Fruit fly (Drosophila melanogaster): Measurements from ENCODE around the gene Dip-B.
A peak's percentile ranks its signal among the peaks of the same experiment; 100 is the strongest.

The Dip-B gene

dm6 chr3R:13793979-13794665, 12.0 kb downstream of the Dip-B start (continued):
- peak; percentile 51; the same call in 1 of the 2 replicates for TF ChIP-seq ssp (GFP tag; IDR thresholded peaks at IDR 0.05)
- TF ChIP-seq CG3065 (GFP tag; optimal IDR thresholded peaks at IDR 0.05), result no peak
- peak; percentile 28; the same call in 2 of the 3 replicates for TF ChIP-seq B-H1 (GFP tag; IDR thresholded peaks at IDR 0.05)
- no peak for TF ChIP-seq CG13894 (tag; optimal IDR thresholded peaks at IDR 0.05)
- peak in 1 of 2 experiments; percentile 24 for TF ChIP-seq Pdp1 (GFP tag; optimal IDR thresholded peaks at IDR 0.05)
- TF ChIP-seq CG15696 (tag; optimal IDR thresholded peaks at IDR 0.05), result no peak
- peak; percentile 80 for TF ChIP-seq vvl (GFP tag; IDR thresholded peaks at IDR 0.05)
- TF ChIP-seq hb (GFP tag; IDR thresholded peaks at IDR 0.05; ENCODE audit: partially characterized antibody), result no peak
- peak; percentile 65 for TF ChIP-seq CG17361 (GFP tag; IDR thresholded peaks at IDR 0.05)
- no peak for TF ChIP-seq nerfin-2 (GFP tag; IDR thresholded peaks at IDR 0.05; ENCODE audit: partially characterized antibody)
- no peak for TF ChIP-seq CG15514 (GFP tag; optimal IDR thresholded peaks at IDR 0.05)
- no peak for TF ChIP-seq chn (GFP tag; optimal IDR thresholded peaks at IDR 0.05)
- peak; percentile 57 for TF ChIP-seq salm (tag; optimal IDR thresholded peaks at IDR 0.05)
- TF ChIP-seq CG6689 (GFP tag; IDR thresholded peaks at IDR 0.05), result peak; percentile 77
- TF ChIP-seq PHDP (tag; optimal IDR thresholded peaks at IDR 0.05), result peak; percentile 81
- TF ChIP-seq CG16813 (GFP tag; IDR thresholded peaks at IDR 0.05; ENCODE audit: partially characterized antibody), result no peak
- TF ChIP-seq E2f1 (GFP tag; IDR thresholded peaks at IDR 0.05), result peak; percentile 25; the same call in 1 of the 2 replicates
- peak; percentile 51; the same call in 1 of the 2 replicates for TF ChIP-seq CG10959 (GFP tag; IDR thresholded peaks at IDR 0.05)
- no peak for TF ChIP-seq dati (GFP tag; IDR thresholded peaks at IDR 0.05)
- TF ChIP-seq grau (tag; optimal IDR thresholded peaks at IDR 0.05), result peak; percentile 73
- no peak for TF ChIP-seq CG14014 (GFP tag; IDR thresholded peaks at IDR 0.05)
- peak in 1 of 2 experiments; percentile 4 for TF ChIP-seq Eip74EF (GFP tag; optimal IDR thresholded peaks at IDR 0.05)
- no peak for TF ChIP-seq Aef1 (GFP tag; IDR thresholded peaks at IDR 0.05)
- TF ChIP-seq CG13123 (GFP tag; optimal IDR thresholded peaks at IDR 0.05), result peak; percentile 42
- no peak for TF ChIP-seq CkIIα-i1 (GFP tag; IDR thresholded peaks at IDR 0.05)
- TF ChIP-seq B-H2 (GFP tag; optimal IDR thresholded peaks at IDR 0.05), result no peak
- TF ChIP-seq CG10321 (GFP tag; IDR thresholded peaks at IDR 0.05), result no peak
- peak; percentile 24 for TF ChIP-seq CG30020 (tag; optimal IDR thresholded peaks at IDR 0.05)
- peak; percentile 32 for TF ChIP-seq org-1 (GFP tag; optimal IDR thresholded peaks at IDR 0.05)
- TF ChIP-seq nmo (GFP tag; optimal IDR thresholded peaks at IDR 0.05), result peak; percentile 87
- TF ChIP-seq dmrt99B (tag; optimal IDR thresholded peaks at IDR 0.05), result peak; percentile 82
- peak; percentile 29 for TF ChIP-seq lilli (GFP tag; optimal IDR thresholded peaks at IDR 0.05)
- peak; percentile 42; the same call in 1 of the 2 replicates for TF ChIP-seq CG14667 (GFP tag; IDR thresholded peaks at IDR 0.05)
- TF ChIP-seq Fer1 (GFP tag; optimal IDR thresholded peaks at IDR 0.05), result no peak
- TF ChIP-seq jing (GFP tag; optimal IDR thresholded peaks at IDR 0.05), result peak; percentile 72
- peak; percentile 57; the same call in 1 of the 3 replicates for TF ChIP-seq ase (GFP tag; IDR thresholded peaks at IDR 0.05)
- no peak for TF ChIP-seq vnd (GFP tag; IDR thresholded peaks at IDR 0.05; ENCODE audit: partially characterized antibody)
- peak; percentile 66 for TF ChIP-seq trem (tag; optimal IDR thresholded peaks at IDR 0.05)
- TF ChIP-seq TFAM (GFP tag; optimal IDR thresholded peaks at IDR 0.05), result peak; percentile 35
- TF ChIP-seq bab2 (GFP tag; optimal IDR thresholded peaks at IDR 0.05), result no peak
- no peak for TF ChIP-seq inv (GFP tag; IDR thresholded peaks at IDR 0.05; ENCODE audit: partially characterized antibody)
- peak; percentile 74 for TF ChIP-seq CG3407 (GFP tag; optimal IDR thresholded peaks at IDR 0.05)
- TF ChIP-seq bbx (GFP tag; IDR thresholded peaks at IDR 0.05; ENCODE audit: partially characterized antibody), result no peak
- no peak for TF ChIP-seq bigmax (GFP tag; optimal IDR thresholded peaks at IDR 0.05)
- TF ChIP-seq tll (GFP tag; optimal IDR thresholded peaks at IDR 0.05), result no peak
- TF ChIP-seq CG10654 (GFP tag; optimal IDR thresholded peaks at IDR 0.05), result peak; percentile 38
- TF ChIP-seq CG9727 (GFP tag; optimal IDR thresholded peaks at IDR 0.05), result peak; percentile 43
- peak; percentile 71 for TF ChIP-seq CG17829 (tag; optimal IDR thresholded peaks at IDR 0.05)

All from whole organism, embryonic.